Fruit fly (Drosophila melanogaster): Measurements from ENCODE around the gene Hs6st.

The Hs6st gene

DNA sequence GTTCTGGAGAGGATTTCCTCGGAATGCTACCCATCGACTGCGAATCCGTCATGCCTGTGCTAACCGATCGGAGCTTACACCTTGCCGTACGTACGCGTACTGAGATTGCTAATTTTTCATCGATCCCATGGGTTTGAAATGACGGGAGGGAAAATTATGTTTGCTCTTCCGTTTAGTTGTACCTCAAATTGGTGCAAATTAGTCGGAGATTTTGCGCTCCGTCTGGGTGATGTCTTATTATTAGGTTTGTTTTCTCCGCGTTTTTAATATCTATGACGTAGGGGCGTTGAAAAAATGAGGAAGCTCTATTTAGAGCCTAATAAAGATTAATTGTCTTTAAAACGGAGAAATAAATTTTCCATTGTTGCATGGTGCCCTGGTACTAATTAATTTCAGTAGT is 79.8 kb downstream of the Hs6st start, which contains the start of gene CG4459:
CG4459 (minus strand) TSS at position 101 of the 400 bp plus-strand sequence.
- TF ChIP-seq noc (tag; optimal IDR thresholded peaks at IDR 0.05) = no peak

DNA sequence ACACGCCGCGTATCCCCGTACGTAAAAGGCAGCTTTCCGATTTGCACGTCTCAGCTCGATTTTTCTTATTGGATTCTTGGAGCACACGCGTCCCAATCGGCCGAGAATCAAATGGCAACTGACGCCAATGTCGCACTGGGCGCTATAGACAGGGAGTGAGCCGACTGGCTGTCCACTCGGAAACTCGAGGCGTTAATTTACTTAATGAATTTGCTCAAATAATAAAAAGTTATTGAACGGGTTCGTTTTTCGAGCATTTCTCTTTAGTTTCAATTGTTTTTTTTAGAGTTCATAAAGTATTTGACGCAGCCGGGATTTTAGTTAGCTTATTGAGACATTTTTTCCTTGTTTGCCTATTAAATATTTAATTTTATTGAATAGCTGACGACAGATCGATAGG is 83.0 kb downstream of the Hs6st start, which contains the start of gene CG4462:
CG4462 (minus strand) TSS at position 101 of the 400 bp plus-strand sequence.
- no peak for TF ChIP-seq noc (tag; optimal IDR thresholded peaks at IDR 0.05)

DNA sequence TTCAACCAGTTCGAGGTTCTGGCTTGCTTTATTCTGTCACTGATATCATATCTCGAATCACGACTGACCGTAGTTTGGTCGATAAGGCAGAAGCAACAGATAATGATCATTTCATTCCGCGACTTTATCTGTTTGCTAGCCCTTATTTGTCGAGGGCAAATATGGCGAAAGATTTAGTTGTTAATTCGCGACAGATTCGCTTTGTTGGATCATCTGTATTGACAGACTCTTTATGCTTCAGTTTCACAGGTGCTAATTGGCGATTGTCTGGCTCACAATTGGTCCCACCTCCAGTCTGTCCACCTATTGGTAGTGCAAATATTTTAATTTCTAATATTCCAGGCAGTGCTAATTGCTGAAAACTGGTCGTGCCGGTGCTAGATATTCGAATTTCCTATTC is 84.0 kb downstream of the Hs6st start:
- TF ChIP-seq noc (tag; optimal IDR thresholded peaks at IDR 0.05) = peak; percentile 65

DNA sequence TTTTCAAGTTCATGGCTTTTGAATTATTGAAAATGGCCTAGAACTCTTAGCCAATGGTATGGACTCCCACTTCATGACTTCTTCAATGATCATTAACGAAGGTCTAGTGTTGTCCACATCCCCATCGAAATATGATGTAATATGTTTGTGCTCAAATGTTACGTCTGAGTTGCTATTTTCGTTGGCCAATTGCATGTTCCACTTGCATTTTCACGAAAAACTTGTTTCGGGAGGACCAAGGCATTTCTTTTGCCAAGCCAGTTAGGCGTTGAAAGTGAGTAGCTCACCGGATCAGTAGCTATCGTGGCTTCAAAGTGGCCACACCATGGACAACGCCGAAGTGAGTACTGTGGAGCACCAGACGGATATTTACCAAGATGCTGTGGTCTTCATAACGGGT is 90.1 kb downstream of the Hs6st start, which contains the start of gene CG4770:
CG4770 (plus strand) TSS at position 301 of the 400 bp plus-strand sequence.
- no peak for TF ChIP-seq noc (tag; optimal IDR thresholded peaks at IDR 0.05)

DNA sequence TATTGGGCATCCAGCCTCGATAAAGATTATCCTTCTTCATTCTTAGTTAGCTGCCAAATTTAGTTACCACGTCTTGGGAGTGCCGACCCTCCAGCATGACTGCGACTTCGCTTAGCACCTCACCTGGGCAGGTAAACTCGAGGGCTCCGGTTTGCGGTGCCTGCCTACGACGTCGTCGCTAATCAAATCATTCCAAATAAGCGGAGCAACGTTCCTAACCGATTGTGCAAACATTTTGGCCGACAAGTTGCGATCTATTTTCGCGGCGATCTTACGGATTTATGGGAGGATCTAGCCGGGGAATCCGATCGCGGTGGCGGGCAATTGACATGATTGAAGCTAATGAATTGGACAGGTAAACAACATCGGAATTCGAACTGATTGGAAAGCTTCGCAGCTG is 90.6 kb downstream of the Hs6st start, which contains the start of gene CG4465:
CG4465 (minus strand) TSS at position 101 of the 400 bp plus-strand sequence.
- no peak for TF ChIP-seq noc (tag; optimal IDR thresholded peaks at IDR 0.05)

DNA sequence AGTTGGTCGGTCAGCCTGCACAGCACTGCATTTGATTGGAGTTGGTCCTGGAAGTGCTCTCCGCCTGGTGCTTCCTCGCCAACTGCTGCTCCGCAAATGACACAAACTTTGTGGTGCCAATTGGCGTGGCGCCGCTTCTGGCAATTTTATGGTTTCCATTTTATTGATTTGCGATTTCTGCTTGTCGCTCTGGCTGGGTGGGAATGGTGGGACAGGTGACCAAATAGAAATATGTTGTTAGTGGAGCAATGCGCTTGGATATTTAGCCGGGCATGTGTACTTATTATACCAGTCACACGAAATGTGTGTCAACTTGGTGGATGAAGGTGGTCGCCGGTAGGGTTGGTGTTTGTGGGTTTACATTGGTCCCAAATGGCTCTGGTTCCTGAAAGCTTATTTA is 93.0 kb downstream of the Hs6st start, which contains the start of the genes Xport-A and Xport-B:
Xport-A (minus strand) TSS at position 101 of the 400 bp plus-strand sequence.
Xport-B (minus strand) TSS at position 101 of the 400 bp plus-strand sequence.
- TF ChIP-seq noc (tag; optimal IDR thresholded peaks at IDR 0.05) = no peak

DNA sequence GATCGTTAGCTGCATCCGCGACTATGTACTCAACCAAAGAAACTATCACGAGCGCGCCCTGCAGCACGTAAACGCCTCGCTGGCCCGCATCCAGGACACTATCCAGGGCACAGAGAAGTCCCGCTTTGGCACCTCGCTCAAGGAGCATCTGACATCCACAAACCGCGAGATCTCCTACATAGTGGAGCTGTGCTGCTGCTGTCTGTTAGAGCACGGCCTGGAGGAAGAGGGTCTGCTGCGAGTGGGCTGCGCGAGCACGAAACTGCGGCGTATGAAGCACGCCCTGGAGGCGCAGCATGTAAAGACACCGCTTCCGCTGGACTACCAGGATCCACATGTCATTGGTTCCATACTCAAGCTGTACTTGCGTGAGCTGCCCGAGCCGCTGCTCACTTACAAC is 97.3 kb downstream of the Hs6st start:
- TF ChIP-seq noc (tag; optimal IDR thresholded peaks at IDR 0.05) = no peak

DNA sequence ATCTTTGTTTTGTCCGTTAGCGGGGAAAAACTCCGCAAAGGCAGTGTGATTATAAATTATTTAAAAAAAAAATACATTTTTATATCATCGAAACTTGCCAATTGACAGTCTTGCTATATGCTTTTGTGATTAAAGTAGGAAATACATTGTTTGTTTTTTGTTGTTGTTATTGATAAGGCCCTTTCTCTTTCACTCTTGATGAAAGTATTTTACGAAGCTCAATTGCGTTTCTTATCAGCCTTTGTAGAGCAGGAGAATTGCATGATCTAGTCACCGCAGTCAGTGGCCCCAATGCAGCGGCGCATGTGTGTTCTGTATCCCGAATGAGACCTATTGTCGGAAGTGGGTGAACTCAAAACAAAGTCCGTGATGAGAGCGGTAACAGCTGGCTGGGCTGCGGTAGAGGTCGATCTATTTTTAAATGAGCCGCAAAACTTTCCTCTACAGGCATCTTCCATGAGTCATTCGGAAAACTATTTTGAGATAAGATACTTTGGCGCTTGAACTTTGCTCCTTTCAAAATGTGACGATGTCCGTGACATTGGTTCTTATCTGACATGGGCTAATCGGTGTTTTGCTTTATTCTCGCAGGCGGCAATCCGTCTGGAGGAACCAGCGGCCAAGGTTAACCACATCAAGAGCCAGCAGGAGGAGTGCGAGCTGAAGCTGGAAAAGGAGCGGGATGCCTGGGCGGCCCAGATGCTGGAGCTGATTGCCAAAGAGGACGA is 97.8 kb downstream of the Hs6st start:
- no peak for TF ChIP-seq noc (tag; optimal IDR thresholded peaks at IDR 0.05)

DNA sequence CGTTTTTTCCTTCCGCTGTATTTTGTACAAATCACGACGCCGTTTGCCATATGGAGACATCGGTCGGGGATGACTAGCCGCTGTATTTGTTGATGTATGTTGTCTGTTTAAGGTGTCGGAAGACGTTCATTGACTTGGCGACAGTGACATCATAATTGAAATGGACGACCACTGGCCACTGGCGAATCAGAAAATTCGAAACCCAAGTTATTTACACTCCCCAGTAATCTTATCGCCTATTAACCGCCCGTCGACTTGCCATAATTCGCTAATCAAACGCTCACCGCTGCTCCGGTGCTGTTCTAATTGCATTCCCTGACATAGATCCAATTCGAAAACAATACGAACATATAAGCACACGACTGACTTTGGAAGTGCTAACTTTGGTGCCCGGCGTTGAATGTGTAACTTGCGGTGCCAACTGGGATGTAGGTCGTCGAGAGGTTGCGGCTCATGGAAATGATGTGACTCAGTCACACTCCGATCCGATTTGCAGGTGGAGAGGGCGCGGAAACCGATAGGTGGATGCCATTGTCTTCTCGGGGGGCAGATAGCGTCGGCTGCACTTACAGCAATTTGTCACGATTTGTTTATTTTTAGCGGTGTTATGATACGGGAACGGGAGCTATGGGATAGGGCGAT is 98.7 kb downstream of the Hs6st start:
- TF ChIP-seq noc (tag; optimal IDR thresholded peaks at IDR 0.05) = no peak

DNA sequence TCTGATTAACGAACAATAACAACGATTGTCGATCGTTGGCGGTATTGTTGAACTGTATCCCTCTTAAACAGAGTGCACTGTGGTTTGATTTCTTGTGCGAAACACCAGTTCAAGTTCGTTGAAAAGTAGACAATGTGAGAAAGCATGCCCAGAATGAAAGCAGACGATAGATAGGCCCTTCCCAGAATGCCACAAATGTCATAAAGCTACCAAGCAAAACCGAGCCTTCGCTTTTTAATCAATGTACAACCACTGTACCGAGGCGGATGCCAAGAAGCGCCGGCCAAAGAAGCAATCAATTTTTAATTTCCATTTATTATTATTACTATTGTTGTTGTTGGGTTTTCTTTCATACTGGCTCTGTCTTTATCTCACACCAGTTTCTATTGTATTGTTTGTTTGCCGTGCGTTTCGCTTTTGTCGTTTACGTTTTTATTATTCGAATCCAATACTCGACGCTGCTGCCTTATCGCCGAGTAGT is 99.4 kb downstream of the Hs6st start:
- TF ChIP-seq noc (tag; optimal IDR thresholded peaks at IDR 0.05) = peak; percentile 69

DNA sequence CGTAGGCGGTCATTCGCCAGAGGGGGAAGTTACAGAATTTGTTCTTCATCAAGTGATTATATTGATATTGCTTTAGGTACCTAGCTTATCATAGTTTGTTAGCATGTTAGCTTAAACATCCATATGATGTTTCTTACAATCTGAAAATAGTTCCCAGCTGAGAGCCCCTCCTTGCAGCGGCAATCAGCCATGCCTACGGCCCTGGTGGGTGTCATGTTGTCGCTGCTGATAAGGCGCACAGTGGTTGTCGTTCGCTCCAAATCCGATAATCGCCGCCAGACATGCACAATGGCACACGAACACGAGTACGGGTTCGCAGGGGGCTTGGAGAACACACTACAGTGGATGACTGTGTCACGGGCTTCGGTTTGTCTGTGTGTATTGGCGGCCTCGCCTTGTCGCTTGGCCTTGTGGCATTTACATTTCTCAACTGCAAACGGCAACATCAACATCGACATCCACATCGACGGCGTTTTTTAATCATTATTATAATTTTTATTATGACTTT is 102.3 kb downstream of the Hs6st start:
- peak; percentile 92 for TF ChIP-seq noc (tag; optimal IDR thresholded peaks at IDR 0.05)

DNA sequence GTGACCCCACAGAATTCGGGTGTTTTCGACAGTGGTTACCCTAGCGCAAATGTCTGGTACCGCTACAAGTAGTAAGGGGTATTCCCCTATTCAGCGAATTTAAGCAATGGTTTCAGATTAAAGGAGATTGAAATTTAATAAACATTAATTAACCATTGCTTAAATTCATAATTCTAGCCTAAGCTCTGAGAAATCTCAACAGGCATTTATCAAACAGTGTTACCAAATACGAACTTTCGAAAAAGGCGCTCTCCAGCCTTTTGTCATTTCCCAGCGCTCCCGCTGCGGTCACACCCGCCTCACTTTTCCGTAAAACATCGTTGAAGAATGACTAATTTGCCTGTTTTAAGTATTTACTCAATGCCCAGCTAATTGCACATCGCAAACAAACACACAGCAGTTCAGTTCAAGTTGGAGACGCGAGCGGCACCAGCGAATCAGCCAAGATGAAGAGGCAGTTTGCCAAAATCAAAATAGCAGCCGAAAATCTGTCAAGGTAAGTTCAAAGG is 103.4 kb downstream of the Hs6st start, which contains the start of the genes Surf6 and RhoGAP92B:
Surf6 (minus strand) TSS at position 4 of the 509 bp plus-strand sequence.
RhoGAP92B (plus strand) TSS at position 300 of the 509 bp plus-strand sequence.
- peak; percentile 75 for TF ChIP-seq noc (tag; optimal IDR thresholded peaks at IDR 0.05)

DNA sequence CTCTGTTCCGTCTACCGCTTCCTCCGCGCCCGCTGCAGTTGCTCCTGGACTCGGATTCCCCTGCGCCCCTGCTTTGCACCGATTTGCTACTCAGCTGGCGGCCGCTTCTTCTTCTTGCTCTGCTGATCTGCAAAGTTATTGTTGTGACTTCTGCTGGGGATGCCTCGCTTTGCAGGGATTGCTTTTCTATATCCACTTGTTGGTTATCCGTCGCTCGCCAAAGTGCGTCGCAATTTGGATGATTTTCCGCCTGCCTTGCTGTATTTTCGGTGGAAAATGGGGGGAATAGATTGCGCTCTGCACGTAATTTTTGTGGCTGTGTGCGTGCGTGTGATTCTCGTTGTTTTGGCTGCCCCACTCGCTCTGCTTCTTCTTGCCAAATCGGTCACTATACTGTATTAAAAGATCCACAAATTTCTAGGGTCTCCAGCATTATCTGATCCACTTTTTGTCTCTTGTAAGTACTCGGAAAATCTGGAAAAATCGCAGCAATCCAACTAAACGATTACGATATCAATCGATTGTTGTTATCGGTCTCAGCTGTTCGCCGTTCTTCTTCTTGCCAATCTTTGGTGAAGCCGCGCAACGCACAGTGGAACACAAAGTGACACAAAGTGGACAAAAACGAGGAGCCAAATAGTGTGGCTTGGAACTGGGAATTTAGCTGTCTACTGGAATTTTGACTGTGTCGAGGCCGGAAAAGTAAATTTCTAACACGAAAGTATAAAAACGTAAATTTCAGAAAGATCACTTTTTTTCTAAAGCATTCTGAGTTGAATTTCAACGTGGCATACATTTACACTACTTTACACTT is 105.2 kb downstream of the Hs6st start, which contains the start of gene ClpX:
ClpX (minus strand) TSS at position 764 of the 814 bp plus-strand sequence.
- peak; percentile 2 for TF ChIP-seq noc (tag; optimal IDR thresholded peaks at IDR 0.05)

DNA sequence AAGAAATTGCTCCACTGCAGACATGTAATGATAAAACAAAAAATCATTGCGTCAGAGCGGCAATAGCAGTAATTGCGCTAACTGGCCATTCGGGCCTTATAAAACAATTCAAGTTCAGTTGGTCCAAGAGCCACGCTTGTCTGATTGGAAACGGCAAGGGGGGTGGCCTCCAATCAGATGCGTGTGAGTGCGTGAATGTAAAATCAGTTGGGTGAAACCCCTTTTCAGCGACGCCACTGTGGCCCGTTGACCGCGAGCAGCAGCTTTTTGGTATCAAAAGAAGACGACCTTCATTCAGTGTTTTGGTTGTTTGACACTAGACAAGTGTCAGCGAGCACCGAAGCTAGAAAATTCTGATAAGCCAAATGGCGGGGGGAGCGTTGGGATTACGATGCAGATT is 106.0 kb downstream of the Hs6st start:
- TF ChIP-seq noc (tag; optimal IDR thresholded peaks at IDR 0.05) = peak; percentile 14

DNA sequence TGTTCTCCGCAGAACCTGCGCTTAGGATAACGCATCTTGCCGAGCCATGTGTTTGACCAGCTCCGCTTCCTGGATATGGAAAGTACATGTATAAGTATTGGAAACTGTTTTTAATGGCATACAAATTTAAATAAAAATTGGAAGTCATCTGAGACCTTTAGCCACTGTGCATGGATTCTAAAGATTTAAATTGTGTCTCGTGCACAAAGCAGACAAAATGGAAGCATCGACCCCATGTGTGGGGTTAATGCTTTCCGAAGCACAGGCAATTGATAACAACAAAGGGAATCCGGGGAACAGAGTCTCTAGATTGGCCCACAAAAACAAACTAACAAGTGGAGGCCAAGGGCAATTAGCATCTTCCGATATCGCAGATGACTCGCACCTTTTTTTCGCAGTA is 106.6 kb downstream of the Hs6st start:
- TF ChIP-seq noc (tag; optimal IDR thresholded peaks at IDR 0.05) = no peak

Measured in whole organism, larva.